Worm (Caenorhabditis elegans): ENCODE results near the gene fbxa-166.

fbxa-166 gene

ce11 chrII:1576030-1576429, 42.8 kb downstream of the fbxa-166 start, which contains the start of gene K05F6.10:
K05F6.10 (minus strand) TSS chrII:1576130.
- no peak for TF ChIP-seq ztf-29 (GFP tag; IDR thresholded peaks at IDR 0.05)
- no peak for TF ChIP-seq cog-1 (tag; optimal IDR thresholded peaks at IDR 0.05)
- TF ChIP-seq med-1 (GFP tag; optimal IDR thresholded peaks at IDR 0.05; ENCODE audit: insufficient read depth): no peak
- TF ChIP-seq ref-1 (GFP tag; conservative IDR thresholded peaks at IDR 0.05): no peak
- TF ChIP-seq T22C8.4 (GFP tag; IDR thresholded peaks at IDR 0.05): no peak
- TF ChIP-seq tab-1 (GFP tag; IDR thresholded peaks at IDR 0.05): no peak
- no peak for TF ChIP-seq flt-1 (GFP tag; IDR thresholded peaks at IDR 0.05)
- TF ChIP-seq klf-2 (GFP tag; conservative IDR thresholded peaks at IDR 0.05): no peak
- TF ChIP-seq ztf-23 (GFP tag; IDR thresholded peaks at IDR 0.05): no peak

ce11 chrII:1571032-1571431, 47.8 kb downstream of the fbxa-166 start, which contains the start of gene fbxb-46:
fbxb-46 (minus strand) TSS chrII:1571132.
- no peak for TF ChIP-seq klf-2 (GFP tag; conservative IDR thresholded peaks at IDR 0.05)
- TF ChIP-seq tab-1 (GFP tag; IDR thresholded peaks at IDR 0.05): no peak
- no peak for TF ChIP-seq med-1 (GFP tag; optimal IDR thresholded peaks at IDR 0.05; ENCODE audit: insufficient read depth)
- TF ChIP-seq ref-1 (GFP tag; conservative IDR thresholded peaks at IDR 0.05): no peak
- no peak for TF ChIP-seq ztf-29 (GFP tag; IDR thresholded peaks at IDR 0.05)
- TF ChIP-seq cog-1 (tag; optimal IDR thresholded peaks at IDR 0.05): no peak
- no peak for TF ChIP-seq flt-1 (GFP tag; IDR thresholded peaks at IDR 0.05)
- TF ChIP-seq T22C8.4 (GFP tag; IDR thresholded peaks at IDR 0.05): no peak
- TF ChIP-seq ztf-23 (GFP tag; IDR thresholded peaks at IDR 0.05): no peak

ce11 chrII:1568214-1568613, 50.6 kb downstream of the fbxa-166 start, which contains the start of gene fbxb-49:
fbxb-49 (plus strand) TSS chrII:1568514.
- no peak for TF ChIP-seq ref-1 (GFP tag; conservative IDR thresholded peaks at IDR 0.05)

- no peak for TF ChIP-seq T22C8.4 (GFP tag; IDR thresholded peaks at IDR 0.05)
Measured at ce11 chrII:1567646-1568045, 51.2 kb downstream of the fbxa-166 start, which contains the start of gene K05F6.8. K05F6.8 (minus strand) TSS chrII:1567746.
